Worm (Caenorhabditis elegans): Measurements from ENCODE around the gene pno-1.

pno-1 gene

ce11 chrII:9742784-9743183 lies at the start of gene pno-1:
pno-1 (minus strand) TSS chrII:9742884.
- TF ChIP-seq hmg-1.2 (GFP tag; IDR thresholded peaks at IDR 0.05) (no peak), cebp-1 (GFP tag; IDR thresholded peaks at IDR 0.05) (no peak), cebp-1 (tag; optimal IDR thresholded peaks at IDR 0.05) (no peak), madf-6 (GFP tag; IDR thresholded peaks at IDR 0.05) (peak; percentile 41; the same call in 1 of the 2 replicates), ztf-18 (tag; optimal IDR thresholded peaks at IDR 0.05) (no peak), akir-1 (GFP tag; optimal IDR thresholded peaks at IDR 0.05) (no peak), F57C9.4 (tag; optimal IDR thresholded peaks at IDR 0.05) (no peak), dpff-1 (tag; optimal IDR thresholded peaks at IDR 0.05) (no peak), snpc-1.3 (tag; optimal IDR thresholded peaks at IDR 0.05; ENCODE audit: insufficient read depth) (no peak), F10E7.11 (tag; optimal IDR thresholded peaks at IDR 0.05) (no peak), D2030.7 (GFP tag; IDR thresholded peaks at IDR 0.05) (no peak), ama-1 (optimal IDR thresholded peaks at IDR 0.05) (no peak), ama-1 (GFP tag; optimal IDR thresholded peaks at IDR 0.05) (peak in 1 of 2 experiments; percentile 14), hrde-1 (tag; optimal IDR thresholded peaks at IDR 0.05; ENCODE audit: borderline replicate concordance) (no peak)

ce11 chrII:9791185-9791584 lies 48.5 kb upstream of the pno-1 start:
- TF ChIP-seq fkh-3 (tag; optimal IDR thresholded peaks at IDR 0.05) (no peak), lir-1 (GFP tag; conservative IDR thresholded peaks at IDR 0.05) (no peak), cebp-1 (GFP tag; IDR thresholded peaks at IDR 0.05) (peak; percentile 7; the same call in 1 of the 2 replicates), cebp-1 (tag; optimal IDR thresholded peaks at IDR 0.05) (no peak), nhr-80 (tag; optimal IDR thresholded peaks at IDR 0.05) (peak; percentile 90), ztf-18 (tag; optimal IDR thresholded peaks at IDR 0.05) (no peak), Y79H2A.3 (GFP tag; conservative IDR thresholded peaks at IDR 0.05) (no peak), bed-1 (GFP tag; IDR thresholded peaks at IDR 0.05) (no peak), atf-7 (tag; optimal IDR thresholded peaks at IDR 0.05) (peak; percentile 66), Y53F4B.3 (GFP tag; IDR thresholded peaks at IDR 0.05) (no peak), ztf-22 (GFP tag; optimal IDR thresholded peaks at IDR 0.05) (peak; percentile 38), ets-4 (GFP tag; optimal IDR thresholded peaks at IDR 0.05) (peak; percentile 53)

- 0 out of 2 replicates have a peak, but pooled peaks have one; percentile 27 for TF ChIP-seq B0336.3 (GFP tag; IDR thresholded peaks at IDR 0.05)
- TF ChIP-seq F33H1.4 (GFP tag; IDR thresholded peaks at IDR 0.05): peak; percentile 24; the same call in 1 of the 2 replicates
- peak; percentile 6 for TF ChIP-seq pha-4 (tag; optimal IDR thresholded peaks at IDR 0.05)
- peak; percentile 93 for TF ChIP-seq snpc-1.1 (tag; optimal IDR thresholded peaks at IDR 0.05; ENCODE audit: insufficient read depth)
- TF ChIP-seq hmg-1.2 (GFP tag; IDR thresholded peaks at IDR 0.05): peak; percentile 84
- peak; percentile 57 for TF ChIP-seq tbp1 (GFP tag; optimal IDR thresholded peaks at IDR 0.05)
- TF ChIP-seq ztf-6 (GFP tag; IDR thresholded peaks at IDR 0.05): no peak
- no peak for TF ChIP-seq rpc-1 (optimal IDR thresholded peaks at IDR 0.05)
- TF ChIP-seq rpc-1 (tag; optimal IDR thresholded peaks at IDR 0.05): peak; percentile 3
- TF ChIP-seq snpc-4 (GFP tag; optimal IDR thresholded peaks at IDR 0.05): peak; percentile 93
- TF ChIP-seq snpc-4 (tag; optimal IDR thresholded peaks at IDR 0.05): peak; percentile 94 to 98 (median 96)
- TF ChIP-seq bed-1 (GFP tag; IDR thresholded peaks at IDR 0.05): no peak
- TF ChIP-seq snpc-3.4 (tag; optimal IDR thresholded peaks at IDR 0.05): peak; percentile 86
- peak; percentile 56 for TF ChIP-seq him-1 (tag; optimal IDR thresholded peaks at IDR 0.05)
- TF ChIP-seq ceh-100 (GFP tag; IDR thresholded peaks at IDR 0.05): no peak
- TF ChIP-seq mxl-1 (tag; optimal IDR thresholded peaks at IDR 0.05): no peak
- no peak for TF ChIP-seq F37B4.10 (GFP tag; IDR thresholded peaks at IDR 0.05)
- TF ChIP-seq nhr-80 (tag; optimal IDR thresholded peaks at IDR 0.05): peak; percentile 89
Observed at ce11 chrII:9787395-9788152, 44.9 kb upstream of the pno-1 start, which contains the start of gene cyp-13A2. cyp-13A2 (minus strand) TSS chrII:9787629.

Data from whole organism, young adult.